Fruit fly (Drosophila melanogaster) whole organism, prepupa: ENCODE measurements around the gene CG6638.

Experiments used
- CG31627 ChIP-seq: fragments of 200-800 bp; sonication (Bioruptor generic); optimal IDR thresholded peaks from 3 replicates; lab custom pipeline; 2016; ENCODE audit warnings: missing biosample characterization, missing genetic modification characterization
- CG6808 ChIP-seq: fragments of 200-800 bp; sonication (Bioruptor generic); optimal IDR thresholded peaks from 3 replicates; lab custom pipeline; 2017; ENCODE audit warnings: missing biosample characterization, missing genetic modification characterization, mild to moderate bottlenecking, moderate library complexity, missing genetic modification reagents
- CG6854 ChIP-seq: fragments of 200-800 bp; sonication (Bioruptor generic); optimal IDR thresholded peaks from 2 replicates; lab custom pipeline; 2017; ENCODE audit warnings: missing biosample characterization, mild to moderate bottlenecking, missing genetic modification characterization
- CG8319 ChIP-seq: fragments of 200-800 bp; sonication (Bioruptor generic); optimal IDR thresholded peaks from 3 replicates; lab custom pipeline; 2016; ENCODE audit warnings: missing biosample characterization, missing genetic modification characterization
- Sox102F ChIP-seq: fragments of 200-800 bp; sonication (Bioruptor generic); optimal IDR thresholded peaks from 2 replicates; lab custom pipeline; 2016; ENCODE audit warnings: missing biosample characterization, mild to moderate bottlenecking, missing genetic modification characterization
- net ChIP-seq: fragments of 200-800 bp; sonication (Bioruptor generic); optimal IDR thresholded peaks from 3 replicates; lab custom pipeline; 2016; ENCODE audit warnings: missing biosample characterization, missing genetic modification characterization

- TF ChIP-seq CG6808 (GFP tag; lab: Kevin White, UChicago): no peak
- no peak for TF ChIP-seq net
- TF ChIP-seq CG6854 (GFP tag; lab: Kevin White, UChicago): no peak
- no peak for TF ChIP-seq CG31627 (GFP tag; lab: Kevin White, UChicago)
- TF ChIP-seq CG8319: no peak
- TF ChIP-seq Sox102F (GFP tag; lab: Kevin White, UChicago): no peak
Measured at dm6 chr3L:8579513-8579912, 3.6 kb upstream of the CG6638 start.
